Worm (Caenorhabditis elegans) whole organism, midembryonic: Measurements from ENCODE around the gene F56D6.11.

Source experiments
- T22C8.4 ChIP-seq: fragments of 200-800 bp; sonication (Bioruptor generic); IDR thresholded peaks from 2 replicates; pipeline ENCODE4 v1.3.6; 2022; ENCODE audit warnings: missing genetic modification characterization, missing compliant biosample characterization
- cog-1 ChIP-seq: sonication (generic microtip); optimal IDR thresholded peaks from 2 replicates; lab custom pipeline; 2016; ENCODE audit warnings: missing genetic modification characterization, missing compliant biosample characterization
- flt-1 ChIP-seq: fragments of 200-800 bp; sonication (Bioruptor generic); IDR thresholded peaks from 2 replicates; pipeline ENCODE4 v1.3.6; 2022; ENCODE audit warnings: missing genetic modification characterization, missing compliant biosample characterization
- klf-2 ChIP-seq: fragments of 200-800 bp; sonication (Bioruptor generic); conservative IDR thresholded peaks from 2 replicates; pipeline ENCODE4 v1.3.6; 2022; ENCODE audit warnings: missing genetic modification reagents, missing genetic modification characterization, missing compliant biosample characterization
- med-1 ChIP-seq: sonication (generic microtip); optimal IDR thresholded peaks from 2 replicates; lab custom pipeline; 2017; ENCODE audit warnings: missing genetic modification characterization, mild to moderate bottlenecking, missing compliant biosample characterization, antibody characterized with exemption, missing genetic modification reagents; ENCODE audit not compliant: insufficient read depth
- ref-1 ChIP-seq: fragments of 200-800 bp; sonication (Bioruptor generic); conservative IDR thresholded peaks from 2 replicates; pipeline ENCODE4 v1.3.6; 2022; ENCODE audit warnings: missing genetic modification reagents, missing genetic modification characterization, missing compliant biosample characterization
- tab-1 ChIP-seq: fragments of 200-800 bp; sonication (Bioruptor generic); IDR thresholded peaks from 2 replicates; pipeline ENCODE4 v1.3.6; 2022; ENCODE audit warnings: missing genetic modification characterization, missing compliant biosample characterization
- ztf-23 ChIP-seq: fragments of 200-800 bp; sonication (Bioruptor generic); IDR thresholded peaks from 2 replicates; pipeline ENCODE4 v1.3.6; 2022; ENCODE audit warnings: missing genetic modification reagents, missing genetic modification characterization, missing compliant biosample characterization
- ztf-29 ChIP-seq: fragments of 200-800 bp; sonication (Bioruptor generic); IDR thresholded peaks from 2 replicates; pipeline ENCODE4 v1.3.6; 2022; ENCODE audit warnings: missing genetic modification reagents, missing genetic modification characterization, missing compliant biosample characterization

ce11 chrIV:3919506-3919905 is 13.2 kb upstream of the F56D6.11 start, which contains the start of gene srz-19:
- TF ChIP-seq flt-1 = no peak
- no peak for TF ChIP-seq ztf-23
- no peak for TF ChIP-seq T22C8.4 (GFP tag; lab: Robert Waterston, UW)
- TF ChIP-seq klf-2 (GFP tag; lab: Robert Waterston, UW) = no peak
- no peak for TF ChIP-seq ztf-29 (GFP tag; lab: Robert Waterston, UW)
- no peak for TF ChIP-seq tab-1 (GFP tag; lab: Robert Waterston, UW)
- no peak for TF ChIP-seq med-1
- no peak for TF ChIP-seq cog-1 (tag; lab: Kevin White, UChicago)
- TF ChIP-seq ref-1 (GFP tag; lab: Robert Waterston, UW) = no peak
